Fruit fly (Drosophila melanogaster) whole organism, embryonic: ENCODE measurements around the gene Cyp313a1.
A peak's percentile ranks its signal among the peaks of the same experiment; 100 is the strongest.

Experiments
- B-H2 ChIP-seq: fragments of 200-800 bp; sonication (Bioruptor generic); optimal IDR thresholded peaks from 2 replicates; lab custom pipeline; 2018; ENCODE audit warnings: missing biosample characterization, mild to moderate bottlenecking, missing genetic modification characterization
- BEAF-32 ChIP-seq: fragments of 200-800 bp; sonication (Bioruptor generic); optimal IDR thresholded peaks from 3 replicates; lab custom pipeline; 2017; ENCODE audit warnings: missing biosample characterization, missing genetic modification characterization, mild to moderate bottlenecking, moderate library complexity, missing genetic modification reagents
- CG10654 ChIP-seq: fragments of 200-800 bp; sonication (Bioruptor generic); optimal IDR thresholded peaks from 2 replicates; lab custom pipeline; 2016; ENCODE audit warnings: missing biosample characterization, missing genetic modification characterization
- CG11398 ChIP-seq: fragments of 200-800 bp; sonication (Bioruptor generic); optimal IDR thresholded peaks from 2 replicates; lab custom pipeline; 2016; ENCODE audit warnings: missing biosample characterization, missing genetic modification characterization
- CG12942 ChIP-seq: fragments of 200-800 bp; sonication (Bioruptor generic); optimal IDR thresholded peaks from 3 replicates; lab custom pipeline; 2016; ENCODE audit warnings: missing biosample characterization, missing genetic modification characterization
- CG13296 ChIP-seq: fragments of 200-800 bp; sonication (Bioruptor generic); optimal IDR thresholded peaks from 3 replicates; lab custom pipeline; 2018; ENCODE audit warnings: missing biosample characterization, mild to moderate bottlenecking, missing genetic modification characterization
- CG13424 ChIP-seq: fragments of 200-800 bp; sonication (Bioruptor generic); optimal IDR thresholded peaks from 2 replicates; lab custom pipeline; 2019; ENCODE audit warnings: missing biosample characterization, mild to moderate bottlenecking, missing genetic modification characterization, moderate library complexity
- CG13775 ChIP-seq: fragments of 200-800 bp; sonication (Bioruptor generic); optimal IDR thresholded peaks from 3 replicates; lab custom pipeline; 2017; ENCODE audit warnings: missing biosample characterization, mild to moderate bottlenecking, missing genetic modification characterization
- CG14860 ChIP-seq: fragments of 200-800 bp; sonication (Bioruptor generic); IDR thresholded peaks from 3 replicates; pipeline ENCODE4 v1.3.6; 2022; ENCODE audit warnings: missing biosample characterization, missing genetic modification characterization; ENCODE audit not compliant: partially characterized antibody
- CG15479 ChIP-seq: fragments of 200-800 bp; sonication (Bioruptor generic); optimal IDR thresholded peaks from 3 replicates; lab custom pipeline; 2019; ENCODE audit warnings: missing biosample characterization, mild to moderate bottlenecking, missing genetic modification characterization, moderate library complexity
- CG1647 ChIP-seq: fragments of 200-800 bp; sonication (Bioruptor generic); optimal IDR thresholded peaks from 3 replicates; lab custom pipeline; 2016; ENCODE audit warnings: missing biosample characterization, missing genetic modification characterization
- CG32767 ChIP-seq: fragments of 200-800 bp; sonication (Bioruptor generic); IDR thresholded peaks from 2 replicates; pipeline ENCODE4 v1.3.6; 2022; ENCODE audit warnings: missing biosample characterization, missing genetic modification characterization
- CG3726 ChIP-seq: fragments of 200-800 bp; sonication (Bioruptor generic); IDR thresholded peaks from 3 replicates; pipeline ENCODE4, ENCODE4 v1.3.6; 2022; ENCODE audit warnings: missing biosample characterization, missing genetic modification characterization
- CG3995 ChIP-seq: fragments of 200-800 bp; sonication (Bioruptor generic); optimal IDR thresholded peaks from 3 replicates; lab custom pipeline; 2016; ENCODE audit warnings: missing biosample characterization, missing genetic modification characterization
- CG5245 ChIP-seq: fragments of 200-800 bp; sonication (Bioruptor generic); optimal IDR thresholded peaks from 3 replicates; lab custom pipeline; 2016; ENCODE audit warnings: missing biosample characterization, missing genetic modification characterization
- CG8944 ChIP-seq: fragments of 200-800 bp; sonication (Bioruptor generic); optimal IDR thresholded peaks from 3 replicates; lab custom pipeline; 2016; ENCODE audit warnings: missing biosample characterization, missing genetic modification characterization
- Camta ChIP-seq: fragments of 200-800 bp; sonication (Bioruptor generic); optimal IDR thresholded peaks from 2 replicates; lab custom pipeline; 2016; ENCODE audit warnings: missing biosample characterization, missing genetic modification characterization
- Drgx ChIP-seq: fragments of 200-800 bp; sonication (Bioruptor generic); IDR thresholded peaks from 2 replicates; pipeline ENCODE4 v1.3.6; 2022; ENCODE audit warnings: missing biosample characterization, missing genetic modification characterization
- Fer3 ChIP-seq: fragments of 200-800 bp; sonication (Bioruptor generic); optimal IDR thresholded peaks from 2 replicates; lab custom pipeline; 2018; ENCODE audit warnings: missing biosample characterization, mild to moderate bottlenecking, missing genetic modification characterization, moderate library complexity
- Gug ChIP-seq: fragments of 200-800 bp; sonication (Bioruptor generic); IDR thresholded peaks from 4 replicates; pipeline ENCODE4 v1.3.6; 2022; ENCODE audit warnings: missing biosample characterization, missing genetic modification characterization
- Lim3 ChIP-seq: fragments of 200-800 bp; sonication (Bioruptor generic); IDR thresholded peaks from 2 replicates; pipeline ENCODE4 v1.3.6; 2022; ENCODE audit warnings: missing biosample characterization, missing genetic modification characterization
- NC2β ChIP-seq: fragments of 200-800 bp; sonication (Bioruptor generic); optimal IDR thresholded peaks from 2 replicates; lab custom pipeline; 2016; ENCODE audit warnings: missing biosample characterization, missing genetic modification characterization
- Side ChIP-seq: fragments of 200-800 bp; sonication (Bioruptor generic); optimal IDR thresholded peaks from 2 replicates; lab custom pipeline; 2016; ENCODE audit warnings: missing biosample characterization, missing genetic modification characterization
- Sox100B ChIP-seq: fragments of 200-800 bp; sonication (Bioruptor generic); optimal IDR thresholded peaks from 3 replicates; lab custom pipeline; 2018; ENCODE audit warnings: missing biosample characterization, mild to moderate bottlenecking, missing genetic modification characterization
- Xbp1 ChIP-seq: fragments of 200-800 bp; sonication (Bioruptor generic); optimal IDR thresholded peaks from 3 replicates; lab custom pipeline; 2016; ENCODE audit warnings: missing biosample characterization, mild to moderate bottlenecking, missing genetic modification characterization
- amos ChIP-seq: fragments of 200-800 bp; sonication (Bioruptor generic); IDR thresholded peaks from 2 replicates; pipeline ENCODE4 v1.3.6; 2022; ENCODE audit warnings: missing biosample characterization, missing genetic modification characterization; ENCODE audit not compliant: partially characterized antibody
- ato ChIP-seq: fragments of 200-800 bp; sonication (Bioruptor generic); IDR thresholded peaks from 2 replicates; pipeline ENCODE4 v1.3.6; 2022; ENCODE audit warnings: missing biosample characterization, missing genetic modification characterization; ENCODE audit not compliant: partially characterized antibody
- bab2 ChIP-seq: fragments of 200-800 bp; sonication (Bioruptor generic); optimal IDR thresholded peaks from 2 replicates; lab custom pipeline; 2016; ENCODE audit warnings: missing biosample characterization, missing genetic modification characterization
- bsh ChIP-seq, 2 experiments: fragments of 200-800 bp; sonication (Bioruptor generic); optimal IDR thresholded peaks; 2 replicates each; lab custom pipeline; 2017 to 2018; ENCODE audit warnings: mild to moderate bottlenecking in 2 of 2, missing biosample characterization in 2 of 2, missing genetic modification characterization in 2 of 2, moderate library complexity in 1 of 2
- cad ChIP-seq: fragments of >200 bp; optimal IDR thresholded peaks from 2 replicates; lab custom pipeline; 2017; ENCODE audit warnings: missing biosample characterization, missing genetic modification characterization
- da ChIP-seq: fragments of 200-800 bp; sonication (Bioruptor generic); optimal IDR thresholded peaks from 2 replicates; lab custom pipeline; 2016; ENCODE audit warnings: missing biosample characterization, missing genetic modification characterization
- dmrt11E ChIP-seq: fragments of 200-800 bp; sonication (Bioruptor generic); optimal IDR thresholded peaks from 3 replicates; lab custom pipeline; 2018; ENCODE audit warnings: missing biosample characterization, mild to moderate bottlenecking, missing genetic modification characterization, moderate library complexity
- fru ChIP-seq: fragments of >200 bp; optimal IDR thresholded peaks from 2 replicates; lab custom pipeline; 2017
- gem ChIP-seq: fragments of 200-800 bp; sonication (Bioruptor generic); optimal IDR thresholded peaks from 2 replicates; lab custom pipeline; 2019; ENCODE audit warnings: missing biosample characterization, mild to moderate bottlenecking, missing genetic modification characterization, moderate library complexity
- grau ChIP-seq: fragments of 200-800 bp; optimal IDR thresholded peaks from 3 replicates; lab custom pipeline; 2019; ENCODE audit warnings: missing biosample characterization, mild to moderate bottlenecking, missing genetic modification characterization, moderate library complexity
- gro ChIP-seq: fragments of 200-800 bp; sonication (Bioruptor generic); optimal IDR thresholded peaks from 2 replicates; lab custom pipeline; 2016; ENCODE audit warnings: missing biosample characterization, missing genetic modification characterization
- inv ChIP-seq: fragments of 200-800 bp; sonication (Bioruptor generic); IDR thresholded peaks from 2 replicates; pipeline ENCODE4 v1.3.6; 2022; ENCODE audit warnings: missing biosample characterization, missing genetic modification characterization; ENCODE audit not compliant: partially characterized antibody
- odd ChIP-seq: fragments of 200-800 bp; sonication (Bioruptor generic); optimal IDR thresholded peaks from 2 replicates; lab custom pipeline; 2017; ENCODE audit warnings: missing biosample characterization, mild to moderate bottlenecking, missing genetic modification characterization
- phol ChIP-seq: fragments of 200-800 bp; sonication (Bioruptor generic); optimal IDR thresholded peaks from 3 replicates; lab custom pipeline; 2018; ENCODE audit warnings: missing biosample characterization, mild to moderate bottlenecking, missing genetic modification characterization, moderate library complexity
- prd ChIP-seq, 3 experiments: fragments of >200 bp in 2 of 3; fragments of 200-800 bp in 1 of 3; sonication (Bioruptor generic) in 1 of 3; optimal IDR thresholded peaks in 2 of 3; IDR thresholded peaks in 1 of 3; 2 replicates in 2 of 3; 3 replicates in 1 of 3; pipeline versions ENCODE4 v1.3.6 to Lab custom; 2017 to 2022; ENCODE audit warnings: missing biosample characterization in 1 of 3, missing genetic modification characterization in 1 of 3
- repo ChIP-seq: fragments of 200-800 bp; sonication (Bioruptor generic); optimal IDR thresholded peaks from 2 replicates; lab custom pipeline; 2016; ENCODE audit warnings: missing biosample characterization, missing genetic modification characterization
- rib ChIP-seq: fragments of 200-800 bp; sonication (Bioruptor generic); IDR thresholded peaks from 2 replicates; pipeline ENCODE4 v1.3.6; 2022; ENCODE audit warnings: missing biosample characterization, missing genetic modification characterization
- run ChIP-seq: fragments of 200-800 bp; sonication (Bioruptor generic); optimal IDR thresholded peaks from 3 replicates; lab custom pipeline; 2018; ENCODE audit warnings: missing biosample characterization, mild to moderate bottlenecking, missing genetic modification characterization
- sd ChIP-seq: fragments of 200-800 bp; sonication (Bioruptor generic); optimal IDR thresholded peaks from 3 replicates; lab custom pipeline; 2018; ENCODE audit warnings: missing biosample characterization, mild to moderate bottlenecking, missing genetic modification characterization, moderate library complexity
- sqz ChIP-seq: fragments of 200-800 bp; sonication (Bioruptor generic); optimal IDR thresholded peaks from 3 replicates; lab custom pipeline; 2018; ENCODE audit warnings: missing biosample characterization, mild to moderate bottlenecking, missing genetic modification characterization
- ssp ChIP-seq: fragments of 200-800 bp; sonication (Bioruptor generic); IDR thresholded peaks from 2 replicates; pipeline ENCODE4 v1.3.6; 2022; ENCODE audit warnings: missing biosample characterization, missing genetic modification characterization
- stc ChIP-seq: fragments of 200-800 bp; sonication (Bioruptor generic); IDR thresholded peaks from 2 replicates; pipeline ENCODE4 v1.3.6; 2022; ENCODE audit warnings: missing biosample characterization, missing genetic modification characterization
- tio ChIP-seq: fragments of 200-800 bp; sonication (Bioruptor generic); optimal IDR thresholded peaks from 2 replicates; lab custom pipeline; 2017; ENCODE audit warnings: missing biosample characterization, missing genetic modification characterization, inconsistent platforms
- unc-4 ChIP-seq: fragments of 200-800 bp; sonication (Bioruptor generic); IDR thresholded peaks from 2 replicates; pipeline ENCODE4 v1.3.6; 2022; ENCODE audit warnings: missing biosample characterization, missing genetic modification characterization; ENCODE audit not compliant: partially characterized antibody
- vnd ChIP-seq: fragments of 200-800 bp; sonication (Bioruptor generic); IDR thresholded peaks from 3 replicates; pipeline ENCODE4 v1.3.6; 2022; ENCODE audit warnings: missing biosample characterization, missing genetic modification characterization; ENCODE audit not compliant: partially characterized antibody
- yki ChIP-seq: fragments of >200 bp; optimal IDR thresholded peaks from 3 replicates; lab custom pipeline; 2018
- zfh2 ChIP-seq: fragments of 200-800 bp; sonication (Bioruptor generic); optimal IDR thresholded peaks from 2 replicates; lab custom pipeline; 2016; ENCODE audit warnings: missing biosample characterization, missing genetic modification characterization

The Cyp313a1 gene

DNA sequence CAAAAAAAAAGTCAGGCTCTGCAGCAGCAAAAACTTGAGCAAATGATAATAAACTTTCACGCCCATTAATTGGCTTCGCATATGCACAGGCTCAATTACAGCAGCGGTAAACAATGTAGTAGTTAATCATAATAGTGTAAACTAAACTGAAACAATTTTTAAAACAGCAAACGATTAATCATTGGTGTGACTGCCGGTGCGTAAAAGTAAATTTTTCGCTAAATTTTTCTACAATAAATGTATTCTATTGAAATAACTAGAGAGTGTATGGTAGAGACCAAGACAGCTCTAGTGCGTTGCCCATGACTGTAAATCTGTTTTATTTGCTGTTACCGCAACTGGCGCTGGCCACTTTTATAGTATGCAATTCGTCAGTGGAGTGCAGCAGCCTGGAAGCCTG, 22.8 kb upstream of the Cyp313a1 start:
- TF ChIP-seq CG13296 (no peak), yki (lab: Kevin White, UChicago) (no peak), ato (GFP tag; lab: Robert Waterston, UW) (no peak), vnd (no peak), stc (no peak), CG8944 (GFP tag; lab: Kevin White, UChicago) (no peak), BEAF-32 (GFP tag; lab: Kevin White, UChicago) (no peak), phol (tag; lab: Kevin White, UChicago) (peak; percentile 0), gro (GFP tag; lab: Kevin White, UChicago) (no peak), Lim3 (GFP tag; lab: Robert Waterston, UW) (no peak), CG3726 (GFP tag; lab: Robert Waterston, UW) (no peak), prd (optimal IDR thresholded peaks at IDR 0.05; lab: Kevin White, UChicago) (no peak), prd (GFP tag; IDR thresholded peaks at IDR 0.05; lab: Robert Waterston, UW) (peak; percentile 54; the same call in 2 of the 3 replicates), CG5245 (GFP tag; lab: Kevin White, UChicago) (no peak), cad (peak; percentile 86), CG12942 (GFP tag; lab: Kevin White, UChicago) (no peak), dmrt11E (tag; lab: Kevin White, UChicago) (peak; percentile 18), sqz (GFP tag; lab: Kevin White, UChicago) (no peak), Side (GFP tag; lab: Kevin White, UChicago) (no peak), CG14860 (GFP tag; lab: Robert Waterston, UW) (no peak), CG15479 (GFP tag; lab: Kevin White, UChicago) (no peak), NC2β (GFP tag; lab: Kevin White, UChicago) (no peak), ssp (GFP tag; lab: Robert Waterston, UW) (no peak), CG32767 (GFP tag; lab: Robert Waterston, UW) (no peak), Camta (no peak), unc-4 (no peak), Fer3 (tag; lab: Kevin White, UChicago) (no peak), da (GFP tag; lab: Kevin White, UChicago) (no peak), Xbp1 (GFP tag; lab: Kevin White, UChicago) (no peak), Gug (GFP tag; lab: Robert Waterston, UW) (no peak), gem (peak; percentile 30), bsh (GFP tag; optimal IDR thresholded peaks at IDR 0.05; lab: Kevin White, UChicago) (peak in 1 of 2 experiments; percentile 21), sd (no peak), odd (GFP tag; lab: Kevin White, UChicago) (no peak), run (no peak), B-H2 (no peak), CG13775 (GFP tag; lab: Kevin White, UChicago) (no peak), repo (GFP tag; lab: Kevin White, UChicago) (no peak), Drgx (peak; percentile 66), CG10654 (no peak), CG13424 (tag; lab: Kevin White, UChicago) (no peak), zfh2 (GFP tag; lab: Kevin White, UChicago) (no peak), fru (no peak), inv (GFP tag; lab: Robert Waterston, UW) (no peak), tio (GFP tag; lab: Kevin White, UChicago) (peak; percentile 13), CG1647 (GFP tag; lab: Kevin White, UChicago) (no peak), rib (no peak), CG3995 (GFP tag; lab: Kevin White, UChicago) (no peak), Sox100B (GFP tag; lab: Kevin White, UChicago) (no peak), bab2 (no peak), grau (tag; lab: Kevin White, UChicago) (no peak), amos (GFP tag; lab: Robert Waterston, UW) (no peak), CG11398 (no peak)
